Worm (Caenorhabditis elegans) whole organism, L3 larva: ENCODE measurements around the gene srg-5.

Experiments used
- R02D3.7 ChIP-seq: fragments of 150-350 bp; optimal IDR thresholded peaks from 2 replicates; lab custom pipeline; 2014; ENCODE audit warnings: missing biosample characterization, missing genetic modification characterization
- ceh-28 ChIP-seq: fragments of 150-350 bp; optimal IDR thresholded peaks from 2 replicates; lab custom pipeline; 2014; ENCODE audit warnings: missing biosample characterization, missing genetic modification reagents, missing genetic modification characterization
- daf-12 ChIP-seq: fragments of 150-350 bp; optimal IDR thresholded peaks from 2 replicates; lab custom pipeline; 2014; ENCODE audit warnings: missing biosample characterization, missing genetic modification reagents, missing genetic modification characterization
- elt-1 ChIP-seq: fragments of 150-350 bp; optimal IDR thresholded peaks from 2 replicates; lab custom pipeline; 2014; ENCODE audit warnings: missing biosample characterization, missing genetic modification characterization
- elt-3 ChIP-seq, 3 experiments: fragments of 150-350 bp in 1 of 3; sonication (generic microtip) in 2 of 3; optimal IDR thresholded peaks; 2 replicates in 2 of 3; 4 replicates in 1 of 3; lab custom pipeline; 2014 to 2017; ENCODE audit warnings: missing biosample characterization in 3 of 3, missing genetic modification characterization in 3 of 3
- eor-1 ChIP-seq, 2 experiments: fragments of 150-350 bp; optimal IDR thresholded peaks; 2 replicates each; lab custom pipeline; 2014 to 2018; ENCODE audit warnings: missing biosample characterization in 2 of 2, missing genetic modification characterization in 2 of 2
- lin-39 ChIP-seq: fragments of 150-350 bp; optimal IDR thresholded peaks from 2 replicates; lab custom pipeline; 2018; ENCODE audit warnings: missing biosample characterization, missing genetic modification reagents, missing genetic modification characterization
- nhr-23 ChIP-seq: fragments of 150-350 bp; optimal IDR thresholded peaks from 2 replicates; lab custom pipeline; 2014; ENCODE audit warnings: missing biosample characterization, missing genetic modification reagents, missing genetic modification characterization
- nhr-76 ChIP-seq: fragments of 150-350 bp; sonication (generic microtip); optimal IDR thresholded peaks from 5 replicates; lab custom pipeline; 2014; ENCODE audit warnings: missing biosample characterization, missing genetic modification characterization
- zag-1 ChIP-seq: fragments of 150-350 bp; optimal IDR thresholded peaks from 2 replicates; lab custom pipeline; 2014; ENCODE audit warnings: missing biosample characterization, missing genetic modification characterization
- ztf-4 ChIP-seq: fragments of 150-350 bp; optimal IDR thresholded peaks from 2 replicates; lab custom pipeline; 2014; ENCODE audit warnings: missing biosample characterization, missing genetic modification characterization

ce11 chrIII:6285890-6286289, 21.5 kb upstream of the srg-5 start, which contains the start of gene gadr-3:
- TF ChIP-seq R02D3.7 (no peak), daf-12 (tag; lab: Kevin White, UChicago) (no peak), ztf-4 (tag; lab: Kevin White, UChicago) (no peak), zag-1 (no peak), nhr-76 (tag; lab: Kevin White, UChicago) (no peak), elt-1 (tag; lab: Kevin White, UChicago) (no peak), ceh-28 (tag; lab: Kevin White, UChicago) (no peak), elt-3 (tag; optimal IDR thresholded peaks at IDR 0.05; lab: Kevin White, UChicago) (no peak), lin-39 (no peak), nhr-23 (tag; lab: Kevin White, UChicago) (no peak), eor-1 (tag; optimal IDR thresholded peaks at IDR 0.05; lab: Kevin White, UChicago) (no peak)
